Fruit fly (Drosophila melanogaster) S2 (cell line): ENCODE data around the gene U2af38.

Experiments
- CG8478 ChIP-seq: fragments of >200 bp; optimal IDR thresholded peaks from 2 replicates; lab custom pipeline; 2018
- CTCF ChIP-seq, 2 experiments: fragments of >200 bp; optimal IDR thresholded peaks; 2 replicates each; lab custom pipeline; 2018

DNA sequence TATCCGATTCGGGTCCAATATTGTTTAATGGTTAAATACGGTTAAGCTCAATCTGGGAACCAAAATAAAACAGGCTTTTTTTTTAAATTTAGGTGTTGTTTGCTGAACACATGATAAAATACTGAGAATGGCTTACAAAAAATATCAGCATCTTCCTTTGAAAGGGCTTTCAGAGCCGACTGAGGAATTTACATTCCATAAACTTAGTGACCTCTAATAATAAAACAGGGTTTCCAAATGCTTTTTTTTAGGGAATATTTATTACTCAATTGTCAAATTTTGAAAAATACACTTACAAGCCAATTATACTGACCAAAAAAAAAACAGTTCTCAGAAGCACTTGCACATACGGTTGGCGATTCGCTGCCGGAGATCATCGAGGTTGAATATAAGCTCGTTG, 35.2 kb upstream of the U2af38 start, which contains the start of gene CG43755:
- TF ChIP-seq CTCF (optimal IDR thresholded peaks at IDR 0.05; lab: Kevin White, UChicago), result no peak
- TF ChIP-seq CG8478 (lab: Kevin White, UChicago), result no peak
